Fruit fly (Drosophila melanogaster): ENCODE measurements around the gene Noc1.

dm6 chr3L:11052760-11053259, 21.8 kb upstream of the Noc1 start:
- TF ChIP-seq Taf1 (GFP tag; IDR thresholded peaks at IDR 0.05) (no peak), wek (GFP tag; optimal IDR thresholded peaks at IDR 0.05) (no peak)
